Fruit fly (Drosophila melanogaster) S2 (cell line): ENCODE results near the gene CG42709.

Experiments used
- CG8478 ChIP-seq: fragments of >200 bp; optimal IDR thresholded peaks from 2 replicates; lab custom pipeline; 2018
- CTCF ChIP-seq, 2 experiments: fragments of >200 bp; optimal IDR thresholded peaks; 2 replicates each; lab custom pipeline; 2018

DNA sequence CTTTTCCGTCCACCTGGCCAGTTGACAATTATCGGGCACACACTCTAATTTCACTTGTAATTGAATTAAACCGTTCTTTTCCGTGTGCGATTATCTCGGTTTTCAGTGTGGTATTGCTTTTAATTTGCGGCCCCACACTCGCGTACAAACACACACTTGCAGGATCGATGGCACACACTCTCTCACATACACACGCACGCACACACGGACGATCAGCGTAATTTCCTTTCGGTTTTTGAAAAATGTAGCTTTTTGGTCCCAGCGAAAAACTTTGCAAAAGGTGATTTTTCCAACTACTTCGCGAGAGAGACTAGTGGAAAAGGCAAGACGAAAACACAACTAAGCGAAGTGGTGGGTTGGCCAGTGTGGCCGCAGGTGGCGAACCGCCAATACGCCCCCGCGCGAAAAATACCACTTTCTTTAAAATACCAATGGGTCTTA lies 14.8 kb downstream of the CG42709 start, which contains the start of gene Atg1:
- TF ChIP-seq CG8478 (no peak), CTCF (optimal IDR thresholded peaks at IDR 0.05; lab: Kevin White, UChicago) (peak; percentile 6 to 15)
